Worm (Caenorhabditis elegans) whole organism, midembryonic: ENCODE data around the gene prx-19.

Experiments
- T22C8.4 ChIP-seq: fragments of 200-800 bp; sonication (Bioruptor generic); IDR thresholded peaks from 2 replicates; pipeline ENCODE4 v1.3.6; 2022; ENCODE audit warnings: missing genetic modification characterization, missing compliant biosample characterization
- cog-1 ChIP-seq: sonication (generic microtip); optimal IDR thresholded peaks from 2 replicates; lab custom pipeline; 2016; ENCODE audit warnings: missing genetic modification characterization, missing compliant biosample characterization
- flt-1 ChIP-seq: fragments of 200-800 bp; sonication (Bioruptor generic); IDR thresholded peaks from 2 replicates; pipeline ENCODE4 v1.3.6; 2022; ENCODE audit warnings: missing genetic modification characterization, missing compliant biosample characterization
- klf-2 ChIP-seq: fragments of 200-800 bp; sonication (Bioruptor generic); conservative IDR thresholded peaks from 2 replicates; pipeline ENCODE4 v1.3.6; 2022; ENCODE audit warnings: missing genetic modification reagents, missing genetic modification characterization, missing compliant biosample characterization
- med-1 ChIP-seq: sonication (generic microtip); optimal IDR thresholded peaks from 2 replicates; lab custom pipeline; 2017; ENCODE audit warnings: missing genetic modification characterization, mild to moderate bottlenecking, missing compliant biosample characterization, antibody characterized with exemption, missing genetic modification reagents; ENCODE audit not compliant: insufficient read depth
- ref-1 ChIP-seq: fragments of 200-800 bp; sonication (Bioruptor generic); conservative IDR thresholded peaks from 2 replicates; pipeline ENCODE4 v1.3.6; 2022; ENCODE audit warnings: missing genetic modification reagents, missing genetic modification characterization, missing compliant biosample characterization
- tab-1 ChIP-seq: fragments of 200-800 bp; sonication (Bioruptor generic); IDR thresholded peaks from 2 replicates; pipeline ENCODE4 v1.3.6; 2022; ENCODE audit warnings: missing genetic modification characterization, missing compliant biosample characterization
- ztf-23 ChIP-seq: fragments of 200-800 bp; sonication (Bioruptor generic); IDR thresholded peaks from 2 replicates; pipeline ENCODE4 v1.3.6; 2022; ENCODE audit warnings: missing genetic modification reagents, missing genetic modification characterization, missing compliant biosample characterization
- ztf-29 ChIP-seq: fragments of 200-800 bp; sonication (Bioruptor generic); IDR thresholded peaks from 2 replicates; pipeline ENCODE4 v1.3.6; 2022; ENCODE audit warnings: missing genetic modification reagents, missing genetic modification characterization, missing compliant biosample characterization

prx-19 gene

ce11 chrIII:8809245-8809971 is at the start of gene prx-19:
Gene prx-19 (minus strand): TSS chrIII:8809295.
- no peak for TF ChIP-seq T22C8.4 (GFP tag; lab: Robert Waterston, UW)
- TF ChIP-seq cog-1, result peak; percentile 45

DNA sequence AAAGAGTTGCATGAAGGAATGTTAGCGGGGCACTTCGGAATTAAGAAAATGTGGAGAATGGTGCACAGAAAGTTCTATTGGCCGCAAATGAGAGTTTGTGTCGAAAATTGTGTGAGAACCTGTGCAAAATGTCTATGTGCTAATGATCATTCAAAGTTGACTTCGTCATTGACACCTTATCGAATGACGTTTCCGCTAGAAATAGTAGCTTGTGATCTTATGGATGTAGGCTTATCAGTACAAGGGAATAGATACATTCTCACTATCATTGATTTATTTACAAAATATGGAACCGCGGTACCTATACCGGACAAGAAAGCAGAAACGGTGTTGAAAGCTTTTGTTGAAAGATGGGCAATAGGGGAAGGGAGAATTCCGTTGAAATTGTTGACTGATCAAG is 49.4 kb upstream of the prx-19 start:
- TF ChIP-seq tab-1, result no peak
- no peak for TF ChIP-seq klf-2 (GFP tag; lab: Robert Waterston, UW)
- TF ChIP-seq cog-1, result no peak
- no peak for TF ChIP-seq med-1 (GFP tag; lab: Kevin White, UChicago)
- no peak for TF ChIP-seq flt-1 (GFP tag; lab: Robert Waterston, UW)
- no peak for TF ChIP-seq T22C8.4 (GFP tag; lab: Robert Waterston, UW)
- TF ChIP-seq ztf-29, result no peak
- TF ChIP-seq ztf-23 (GFP tag; lab: Robert Waterston, UW), result no peak
- no peak for TF ChIP-seq ref-1 (GFP tag; lab: Robert Waterston, UW)

ce11 chrIII:8851961-8852360 is 42.9 kb upstream of the prx-19 start, which contains the start of gene plg-1:
Gene plg-1 (plus strand): TSS chrIII:8852261.
- TF ChIP-seq ztf-23 (GFP tag; lab: Robert Waterston, UW) (no peak), tab-1 (no peak), klf-2 (GFP tag; lab: Robert Waterston, UW) (no peak), T22C8.4 (GFP tag; lab: Robert Waterston, UW) (no peak), ztf-29 (no peak), cog-1 (no peak), ref-1 (GFP tag; lab: Robert Waterston, UW) (no peak), med-1 (GFP tag; lab: Kevin White, UChicago) (no peak), flt-1 (GFP tag; lab: Robert Waterston, UW) (no peak)

- TF ChIP-seq klf-2 (GFP tag; lab: Robert Waterston, UW), result no peak
- TF ChIP-seq cog-1, result peak; percentile 51
- TF ChIP-seq flt-1 (GFP tag; lab: Robert Waterston, UW), result peak; percentile 27; the same call in 1 of the 2 replicates
- 0 out of 2 replicates have a peak, but pooled peaks have one; percentile 59 for TF ChIP-seq ztf-23 (GFP tag; lab: Robert Waterston, UW)
Measured at ce11 chrIII:8850482-8851047, 41.5 kb upstream of the prx-19 start, which contains the start of gene F44E2.9. Gene F44E2.9 (minus strand): TSS chrIII:8850532.

DNA sequence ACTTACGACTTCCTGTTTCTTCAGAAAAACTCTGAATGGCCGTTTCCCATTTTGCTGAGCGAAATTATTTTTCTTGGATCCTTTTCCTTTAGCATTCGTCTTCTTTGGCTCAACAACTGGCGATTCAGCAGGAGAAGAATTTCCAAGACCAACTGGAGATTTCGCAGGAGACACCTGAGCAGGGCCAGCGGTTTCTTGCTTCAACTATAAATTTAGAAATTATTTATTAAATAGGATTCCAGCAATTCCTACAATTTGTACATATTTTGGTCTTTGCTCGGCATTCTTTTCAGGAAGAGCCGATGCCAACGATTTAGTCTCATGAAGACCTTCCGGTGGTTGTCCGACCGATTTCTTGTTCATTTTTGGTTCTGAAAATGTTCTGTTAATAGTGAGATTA is 40.4 kb upstream of the prx-19 start, which contains the start of gene F44E2.8:
Gene F44E2.8, minus strand, starts transcription at position 371 of the 400 bp plus-strand sequence.
- TF ChIP-seq flt-1 (GFP tag; lab: Robert Waterston, UW) (no peak), klf-2 (GFP tag; lab: Robert Waterston, UW) (no peak), ztf-23 (GFP tag; lab: Robert Waterston, UW) (no peak), cog-1 (no peak), ref-1 (GFP tag; lab: Robert Waterston, UW) (no peak), T22C8.4 (GFP tag; lab: Robert Waterston, UW) (no peak), ztf-29 (no peak), med-1 (GFP tag; lab: Kevin White, UChicago) (no peak), tab-1 (no peak)

ce11 chrIII:8848372-8848771 is 39.3 kb upstream of the prx-19 start, which contains the start of gene F44E2.7:
Gene F44E2.7 (minus strand): TSS chrIII:8848472.
- TF ChIP-seq T22C8.4 (GFP tag; lab: Robert Waterston, UW) (no peak), cog-1 (no peak), med-1 (GFP tag; lab: Kevin White, UChicago) (no peak), flt-1 (GFP tag; lab: Robert Waterston, UW) (no peak), ztf-23 (GFP tag; lab: Robert Waterston, UW) (no peak), ztf-29 (no peak), tab-1 (no peak), klf-2 (GFP tag; lab: Robert Waterston, UW) (no peak), ref-1 (GFP tag; lab: Robert Waterston, UW) (no peak)

- TF ChIP-seq med-1 (GFP tag; lab: Kevin White, UChicago), result no peak
- TF ChIP-seq ztf-29, result peak; percentile 46; the same call in 1 of the 2 replicates
- peak; percentile 10 for TF ChIP-seq cog-1
Measured at ce11 chrIII:8847722-8848121, 38.6 kb upstream of the prx-19 start.

ce11 chrIII:8845114-8845513 is 36.0 kb upstream of the prx-19 start, which contains the start of gene F44E2.6:
Gene F44E2.6 (minus strand): TSS chrIII:8845214.
- TF ChIP-seq ztf-29 (no peak), tab-1 (no peak), T22C8.4 (GFP tag; lab: Robert Waterston, UW) (no peak), flt-1 (GFP tag; lab: Robert Waterston, UW) (no peak), cog-1 (no peak), ref-1 (GFP tag; lab: Robert Waterston, UW) (no peak), med-1 (GFP tag; lab: Kevin White, UChicago) (no peak), ztf-23 (GFP tag; lab: Robert Waterston, UW) (no peak), klf-2 (GFP tag; lab: Robert Waterston, UW) (no peak)

- no peak for TF ChIP-seq klf-2 (GFP tag; lab: Robert Waterston, UW)
- TF ChIP-seq T22C8.4 (GFP tag; lab: Robert Waterston, UW), result no peak
- no peak for TF ChIP-seq ztf-29
- TF ChIP-seq tab-1, result no peak
- no peak for TF ChIP-seq ztf-23 (GFP tag; lab: Robert Waterston, UW)
Measured at ce11 chrIII:8844137-8844536, 35.0 kb upstream of the prx-19 start.

ce11 chrIII:8839813-8840212 is 30.7 kb upstream of the prx-19 start:
- TF ChIP-seq ref-1 (GFP tag; lab: Robert Waterston, UW), result no peak
- TF ChIP-seq med-1 (GFP tag; lab: Kevin White, UChicago), result no peak
- no peak for TF ChIP-seq cog-1
- TF ChIP-seq ztf-29, result no peak
- TF ChIP-seq tab-1, result no peak
- TF ChIP-seq ztf-23 (GFP tag; lab: Robert Waterston, UW), result no peak
- no peak for TF ChIP-seq flt-1 (GFP tag; lab: Robert Waterston, UW)
- no peak for TF ChIP-seq T22C8.4 (GFP tag; lab: Robert Waterston, UW)
- TF ChIP-seq klf-2 (GFP tag; lab: Robert Waterston, UW), result no peak
